Worm (Caenorhabditis elegans) whole organism, L4 larva: Measurements from ENCODE around the gene Y97E10AR.4.

Experiments used
- F37D6.2 ChIP-seq: sonication (generic microtip); optimal IDR thresholded peaks from 2 replicates; lab custom pipeline; 2016; ENCODE audit warnings: mild to moderate bottlenecking, missing genetic modification characterization, missing compliant biosample characterization
- F44E2.7 ChIP-seq: fragments of 200-800 bp; sonication (Bioruptor generic); IDR thresholded peaks from 2 replicates; pipeline ENCODE4 v2.1.2; 2022; ENCODE audit warnings: missing genetic modification characterization, missing compliant biosample characterization
- F49E8.2 ChIP-seq: sonication (generic microtip); optimal IDR thresholded peaks from 2 replicates; lab custom pipeline; 2016; ENCODE audit warnings: missing compliant biosample characterization, mild to moderate bottlenecking, missing genetic modification characterization, borderline replicate concordance
- R02D3.7 ChIP-seq: fragments of 150-350 bp; sonication (generic microtip); optimal IDR thresholded peaks from 3 replicates; lab custom pipeline; 2014; ENCODE audit warnings: missing biosample characterization, missing genetic modification characterization
- T26A8.4 ChIP-seq: fragments of 200-800 bp; sonication (Bioruptor generic); IDR thresholded peaks from 2 replicates; pipeline ENCODE4 v1.3.6; 2022; ENCODE audit warnings: missing genetic modification characterization, missing compliant biosample characterization
- Y105C5A.15 ChIP-seq: fragments of 200-800 bp; sonication (Bioruptor generic); IDR thresholded peaks from 2 replicates; pipeline ENCODE4 v1.3.6; 2022; ENCODE audit warnings: missing genetic modification characterization, missing compliant biosample characterization
- ZK337.2 ChIP-seq: fragments of 200-800 bp; sonication (Bioruptor generic); IDR thresholded peaks from 2 replicates; pipeline ENCODE4 v1.3.6; 2022; ENCODE audit warnings: missing genetic modification reagents, missing genetic modification characterization, missing compliant biosample characterization
- ZK546.5 ChIP-seq, 2 experiments: sonication (generic microtip); optimal IDR thresholded peaks; 2 replicates each; lab custom pipeline; 2017; ENCODE audit warnings: missing biosample characterization in 2 of 2, missing genetic modification characterization in 2 of 2
- ceh-20 ChIP-seq: fragments of 200-800 bp; sonication (Bioruptor generic); IDR thresholded peaks from 2 replicates; pipeline ENCODE4 v1.3.6; 2022; ENCODE audit warnings: missing genetic modification reagents, missing genetic modification characterization, missing compliant biosample characterization
- ceh-28 ChIP-seq: fragments of 150-350 bp; optimal IDR thresholded peaks from 2 replicates; lab custom pipeline; 2014; ENCODE audit warnings: missing biosample characterization, missing genetic modification reagents, missing genetic modification characterization
- ceh-44 ChIP-seq: fragments of 200-800 bp; sonication (Bioruptor generic); IDR thresholded peaks from 2 replicates; pipeline ENCODE4 v1.3.6; 2022; ENCODE audit warnings: missing genetic modification reagents, missing genetic modification characterization, missing compliant biosample characterization
- ceh-62 ChIP-seq: sonication (generic microtip); optimal IDR thresholded peaks from 2 replicates; lab custom pipeline; 2017; ENCODE audit warnings: missing biosample characterization, missing genetic modification characterization
- ceh-82 ChIP-seq: sonication (generic microtip); optimal IDR thresholded peaks from 2 replicates; lab custom pipeline; 2017; ENCODE audit warnings: missing biosample characterization, missing genetic modification characterization
- dmd-8 ChIP-seq: fragments of 200-800 bp; sonication (Bioruptor generic); IDR thresholded peaks from 2 replicates; pipeline ENCODE4 v1.3.6; 2022; ENCODE audit warnings: missing genetic modification characterization, missing compliant biosample characterization
- dmd-9 ChIP-seq: fragments of 200-800 bp; sonication (Bioruptor generic); IDR thresholded peaks from 2 replicates; pipeline ENCODE4 v1.3.6; 2022; ENCODE audit warnings: missing genetic modification reagents, missing genetic modification characterization, missing compliant biosample characterization
- dpl-1 ChIP-seq: fragments of 150-350 bp; optimal IDR thresholded peaks from 2 replicates; lab custom pipeline; 2014; ENCODE audit warnings: missing biosample characterization, missing genetic modification reagents, missing genetic modification characterization
- egl-43 ChIP-seq: fragments of 200-800 bp; sonication (Bioruptor generic); IDR thresholded peaks from 2 replicates; pipeline ENCODE4 v1.3.6; 2022; ENCODE audit warnings: missing genetic modification reagents, missing genetic modification characterization, missing compliant biosample characterization
- fos-1 ChIP-seq: fragments of 150-350 bp; optimal IDR thresholded peaks from 2 replicates; lab custom pipeline; 2014; ENCODE audit warnings: missing biosample characterization, missing genetic modification characterization
- gei-8 ChIP-seq: fragments of 200-800 bp; sonication (Bioruptor generic); optimal IDR thresholded peaks from 2 replicates; lab custom pipeline; 2018; ENCODE audit warnings: mild to moderate bottlenecking, missing genetic modification characterization, missing compliant biosample characterization
- hlh-11 ChIP-seq: fragments of 200-800 bp; sonication (Bioruptor generic); optimal IDR thresholded peaks from 2 replicates; lab custom pipeline; 2018; ENCODE audit warnings: mild to moderate bottlenecking, missing genetic modification characterization, missing compliant biosample characterization
- hlh-30 ChIP-seq: sonication (generic microtip); optimal IDR thresholded peaks from 2 replicates; lab custom pipeline; 2017; ENCODE audit warnings: antibody characterized with exemption, mild to moderate bottlenecking, missing genetic modification characterization, missing compliant biosample characterization; ENCODE audit not compliant: insufficient read depth
- jun-1 ChIP-seq: fragments of 150-350 bp; optimal IDR thresholded peaks from 2 replicates; lab custom pipeline; 2014; ENCODE audit warnings: missing biosample characterization, missing genetic modification reagents, missing genetic modification characterization
- lim-7 ChIP-seq: fragments of 200-800 bp; sonication (Bioruptor generic); IDR thresholded peaks from 2 replicates; pipeline ENCODE4 v1.3.6; 2022; ENCODE audit warnings: missing genetic modification characterization, missing compliant biosample characterization
- lin-29 ChIP-seq: fragments of 200-800 bp; sonication (Bioruptor generic); IDR thresholded peaks from 2 replicates; pipeline ENCODE4 v1.3.6; 2022; ENCODE audit warnings: missing genetic modification reagents, missing genetic modification characterization, missing compliant biosample characterization
- lir-3 ChIP-seq: sonication (generic microtip); optimal IDR thresholded peaks from 2 replicates; lab custom pipeline; 2016; ENCODE audit warnings: mild to moderate bottlenecking, missing genetic modification characterization, missing compliant biosample characterization
- madf-9 ChIP-seq: fragments of 200-800 bp; sonication (Bioruptor generic); conservative IDR thresholded peaks from 2 replicates; pipeline ENCODE4 v1.3.6; 2022; ENCODE audit warnings: missing genetic modification reagents, missing genetic modification characterization, missing compliant biosample characterization
- mdl-1 ChIP-seq, 2 experiments: fragments of 150-350 bp in 1 of 2; sonication (generic microtip) in 1 of 2; optimal IDR thresholded peaks; 2 replicates each; lab custom pipeline; 2014 to 2017; ENCODE audit warnings: missing biosample characterization in 2 of 2, missing genetic modification characterization in 2 of 2
- mdt-29 ChIP-seq: fragments of 200-800 bp; sonication (Bioruptor generic); IDR thresholded peaks from 2 replicates; pipeline ENCODE4 v1.3.6; 2022; ENCODE audit warnings: missing genetic modification reagents, missing genetic modification characterization, missing compliant biosample characterization
- mep-1 ChIP-seq: fragments of 150-350 bp; sonication (generic microtip); optimal IDR thresholded peaks from 3 replicates; lab custom pipeline; 2014; ENCODE audit warnings: missing biosample characterization, missing genetic modification characterization
- mes-2 ChIP-seq: sonication (generic microtip); optimal IDR thresholded peaks from 2 replicates; lab custom pipeline; 2016; ENCODE audit warnings: missing genotype, mild to moderate bottlenecking, missing genetic modification characterization, missing compliant biosample characterization; ENCODE audit not compliant: poor library complexity, severe bottlenecking
- nhr-102 ChIP-seq: sonication (generic microtip); optimal IDR thresholded peaks from 2 replicates; lab custom pipeline; 2016; ENCODE audit warnings: mild to moderate bottlenecking, missing genetic modification characterization, moderate library complexity, missing compliant biosample characterization
- nhr-11 ChIP-seq: fragments of 150-350 bp; optimal IDR thresholded peaks from 2 replicates; lab custom pipeline; 2014; ENCODE audit warnings: missing biosample characterization, missing genetic modification characterization
- nhr-111 ChIP-seq: fragments of 200-800 bp; sonication (Bioruptor generic); optimal IDR thresholded peaks from 2 replicates; lab custom pipeline; 2018; ENCODE audit warnings: mild to moderate bottlenecking, missing genetic modification characterization, missing compliant biosample characterization
- nhr-25 ChIP-seq: sonication (generic microtip); optimal IDR thresholded peaks from 2 replicates; lab custom pipeline; 2017; ENCODE audit warnings: missing genetic modification characterization, mild to moderate bottlenecking, missing compliant biosample characterization, antibody characterized with exemption, moderate library complexity, borderline replicate concordance; ENCODE audit not compliant: insufficient read depth
- nhr-48 ChIP-seq: sonication (generic microtip); optimal IDR thresholded peaks from 2 replicates; lab custom pipeline; 2016; ENCODE audit warnings: mild to moderate bottlenecking, missing genetic modification characterization, missing compliant biosample characterization
- nhr-6 ChIP-seq: fragments of 150-350 bp; optimal IDR thresholded peaks from 2 replicates; lab custom pipeline; 2014; ENCODE audit warnings: missing biosample characterization, missing genetic modification characterization
- nhr-76 ChIP-seq: fragments of 150-350 bp; optimal IDR thresholded peaks from 2 replicates; lab custom pipeline; 2014; ENCODE audit warnings: missing biosample characterization, missing genetic modification characterization
- nhr-77 ChIP-seq: fragments of 150-350 bp; optimal IDR thresholded peaks from 2 replicates; lab custom pipeline; 2014; ENCODE audit warnings: missing biosample characterization, missing genetic modification characterization
- pha-4 ChIP-seq, 2 experiments: fragments of 150-350 bp in 1 of 2; fragments of 200-800 bp in 1 of 2; sonication (Bioruptor generic) in 1 of 2; IDR thresholded peaks in 1 of 2; optimal IDR thresholded peaks in 1 of 2; 2 replicates each; pipeline versions ENCODE4 v1.3.6 to Lab custom; 2014 to 2022; ENCODE audit warnings: missing genetic modification characterization in 2 of 2, missing genetic modification reagents in 2 of 2, missing biosample characterization in 1 of 2, missing compliant biosample characterization in 1 of 2
- php-3 ChIP-seq: fragments of 200-800 bp; sonication (Bioruptor generic); IDR thresholded peaks from 2 replicates; pipeline ENCODE4 v1.3.6; 2022; ENCODE audit warnings: missing genetic modification reagents, missing genetic modification characterization, missing compliant biosample characterization
- snpc-1.2 ChIP-seq: fragments of 200-800 bp; sonication (Bioruptor generic); IDR thresholded peaks from 2 replicates; pipeline ENCODE4 v1.3.6; 2022; ENCODE audit warnings: missing genetic modification reagents, missing genetic modification characterization, missing compliant biosample characterization
- spr-1 ChIP-seq: sonication (generic microtip); optimal IDR thresholded peaks from 2 replicates; lab custom pipeline; 2016; ENCODE audit warnings: mild to moderate bottlenecking, missing genetic modification characterization, missing compliant biosample characterization
- spr-3 ChIP-seq: fragments of 200-800 bp; sonication (Bioruptor generic); optimal IDR thresholded peaks from 2 replicates; lab custom pipeline; 2018; ENCODE audit warnings: mild to moderate bottlenecking, missing genetic modification characterization, missing compliant biosample characterization
- tag-97 ChIP-seq: fragments of 200-800 bp; sonication (Bioruptor generic); IDR thresholded peaks from 2 replicates; pipeline ENCODE4 v1.3.6; 2022; ENCODE audit warnings: missing genetic modification characterization, missing compliant biosample characterization
- tra-1 ChIP-seq: fragments of 200-800 bp; sonication (Bioruptor generic); IDR thresholded peaks from 2 replicates; pipeline ENCODE4 v1.3.6; 2022; ENCODE audit warnings: missing genetic modification reagents, missing genetic modification characterization, missing compliant biosample characterization
- unc-130 ChIP-seq: sonication (generic microtip); optimal IDR thresholded peaks from 2 replicates; lab custom pipeline; 2016; ENCODE audit warnings: missing genetic modification reagents, missing genetic modification characterization, missing compliant biosample characterization
- unc-39 ChIP-seq: sonication (generic microtip); optimal IDR thresholded peaks from 2 replicates; lab custom pipeline; 2017; ENCODE audit warnings: missing biosample characterization, missing genetic modification characterization
- zfp-2 ChIP-seq: sonication (generic microtip); optimal IDR thresholded peaks from 2 replicates; lab custom pipeline; 2016; ENCODE audit warnings: mild to moderate bottlenecking, missing genetic modification characterization, missing compliant biosample characterization
- ztf-11 ChIP-seq: fragments of 150-350 bp; optimal IDR thresholded peaks from 2 replicates; lab custom pipeline; 2014; ENCODE audit warnings: missing biosample characterization, missing genetic modification characterization
- ztf-7 ChIP-seq: fragments of 150-350 bp; optimal IDR thresholded peaks from 2 replicates; lab custom pipeline; 2014; ENCODE audit warnings: missing biosample characterization, missing genetic modification characterization

The Y97E10AR.4 gene

ce11 chrV:7977701-7978461, 32.2 kb downstream of the Y97E10AR.4 start, which contains the start of gene let-413 (continued):
- no peak for TF ChIP-seq F49E8.2 (tag; lab: Kevin White, UChicago)
- no peak for TF ChIP-seq nhr-76 (tag; lab: Kevin White, UChicago)
- no peak for TF ChIP-seq spr-1 (tag; lab: Kevin White, UChicago)
- TF ChIP-seq zfp-2, result no peak
- no peak for TF ChIP-seq lim-7 (GFP tag; lab: Robert Waterston, UW)
- TF ChIP-seq unc-39, result no peak
- no peak for TF ChIP-seq php-3
- no peak for TF ChIP-seq ceh-82
- TF ChIP-seq ceh-28, result no peak
- no peak for TF ChIP-seq ceh-20 (GFP tag; lab: Robert Waterston, UW)
- peak; percentile 44 for TF ChIP-seq nhr-6 (tag; lab: Kevin White, UChicago)
- peak; percentile 20 for TF ChIP-seq mep-1 (tag; lab: Kevin White, UChicago)
- no peak for TF ChIP-seq mdl-1 (tag; optimal IDR thresholded peaks at IDR 0.05; lab: Kevin White, UChicago)
- no peak for TF ChIP-seq ztf-7
- no peak for TF ChIP-seq nhr-102 (tag; lab: Kevin White, UChicago)
- no peak for TF ChIP-seq snpc-1.2
- TF ChIP-seq Y105C5A.15, result no peak
- TF ChIP-seq ztf-11 (tag; lab: Kevin White, UChicago), result no peak
- no peak for TF ChIP-seq dmd-8
- no peak for TF ChIP-seq T26A8.4 (GFP tag; lab: Robert Waterston, UW)
- TF ChIP-seq ZK546.5 (tag; optimal IDR thresholded peaks at IDR 0.05; lab: Kevin White, UChicago), result no peak
- no peak for TF ChIP-seq spr-3
- TF ChIP-seq lin-29, result no peak
- no peak for TF ChIP-seq ZK337.2
- no peak for TF ChIP-seq nhr-48 (tag; lab: Kevin White, UChicago)
- peak; percentile 8 for TF ChIP-seq hlh-30 (tag; lab: Kevin White, UChicago)
- TF ChIP-seq F37D6.2 (tag; lab: Kevin White, UChicago), result no peak
- no peak for TF ChIP-seq fos-1 (tag; lab: Kevin White, UChicago)
- no peak for TF ChIP-seq dpl-1 (GFP tag; lab: Kevin White, UChicago)
- no peak for TF ChIP-seq ceh-44 (GFP tag; lab: Robert Waterston, UW)
- TF ChIP-seq ceh-62 (tag; lab: Kevin White, UChicago), result no peak
- TF ChIP-seq mdt-29 (GFP tag; lab: Robert Waterston, UW), result no peak
- TF ChIP-seq nhr-11, result no peak
- no peak for TF ChIP-seq tra-1 (GFP tag; lab: Robert Waterston, UW)
- no peak for TF ChIP-seq nhr-111
- no peak for TF ChIP-seq R02D3.7
- no peak for TF ChIP-seq egl-43 (GFP tag; lab: Robert Waterston, UW)
- no peak for TF ChIP-seq F44E2.7 (GFP tag; lab: Robert Waterston, UW)
- peak; percentile 44 for TF ChIP-seq hlh-11 (tag; lab: Kevin White, UChicago)
- no peak for TF ChIP-seq lir-3 (tag; lab: Kevin White, UChicago)
- peak; percentile 52 for TF ChIP-seq mes-2
- TF ChIP-seq nhr-77, result no peak
- TF ChIP-seq madf-9, result no peak
- TF ChIP-seq tag-97 (GFP tag; lab: Robert Waterston, UW), result no peak
- TF ChIP-seq pha-4 (GFP tag; IDR thresholded peaks at IDR 0.05; lab: Robert Waterston, UW), result 0 out of 2 replicates have a peak, but pooled peaks have one; percentile 27
- no peak for TF ChIP-seq pha-4 (tag; optimal IDR thresholded peaks at IDR 0.05; lab: Kevin White, UChicago)
- TF ChIP-seq jun-1 (tag; lab: Kevin White, UChicago), result no peak
- no peak for TF ChIP-seq gei-8 (GFP tag; lab: Kevin White, UChicago)
- TF ChIP-seq unc-130 (GFP tag; lab: Kevin White, UChicago), result no peak
- no peak for TF ChIP-seq nhr-25 (tag; lab: Kevin White, UChicago)
- no peak for TF ChIP-seq dmd-9 (GFP tag; lab: Robert Waterston, UW)
